Fruit fly (Drosophila melanogaster) whole organism, prepupa: Measurements from ENCODE around the gene idc.

Experiments
- CG16779 ChIP-seq: fragments of 200-800 bp; sonication (Bioruptor generic); optimal IDR thresholded peaks from 3 replicates; lab custom pipeline; 2017; ENCODE audit warnings: missing biosample characterization, mild to moderate bottlenecking, missing genetic modification characterization
- CG6276 ChIP-seq: fragments of 200-800 bp; sonication (Bioruptor generic); optimal IDR thresholded peaks from 2 replicates; lab custom pipeline; 2017; ENCODE audit warnings: missing biosample characterization, mild to moderate bottlenecking, missing genetic modification characterization
- Eip93F ChIP-seq: fragments of 200-800 bp; sonication (Bioruptor generic); optimal IDR thresholded peaks from 2 replicates; lab custom pipeline; 2016; ENCODE audit warnings: missing biosample characterization, mild to moderate bottlenecking, missing genetic modification characterization
- OdsH ChIP-seq: fragments of 200-800 bp; sonication (Bioruptor generic); optimal IDR thresholded peaks from 3 replicates; lab custom pipeline; 2016; ENCODE audit warnings: missing biosample characterization, missing genetic modification characterization

DNA sequence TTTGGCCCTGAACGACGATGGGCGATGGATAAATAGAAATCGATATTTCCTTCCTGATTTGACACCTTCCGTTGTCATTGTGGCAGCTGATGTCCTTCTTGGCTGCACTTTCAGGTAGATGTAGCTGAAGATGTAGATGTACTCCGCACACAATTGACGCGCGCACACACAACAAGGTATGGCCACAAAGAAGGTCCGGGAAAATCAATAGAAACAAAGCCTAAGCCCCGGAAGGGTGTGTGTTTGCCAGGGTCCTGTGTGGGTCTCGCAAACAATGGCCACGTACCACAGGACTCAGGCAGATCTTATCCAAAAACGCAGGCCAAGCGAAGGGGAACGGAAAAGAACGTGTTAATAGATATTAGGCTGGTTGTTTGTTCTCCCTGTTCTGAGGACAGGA, 36.2 kb upstream of the idc start:
- no peak for TF ChIP-seq OdsH (GFP tag; lab: Kevin White, UChicago)
- no peak for TF ChIP-seq Eip93F (GFP tag; lab: Kevin White, UChicago)
- TF ChIP-seq CG16779 (tag; lab: Kevin White, UChicago) = no peak
- TF ChIP-seq CG6276 (GFP tag; lab: Kevin White, UChicago) = no peak
